Worm (Caenorhabditis elegans) whole organism, L2 larva: ENCODE results near the gene C11D2.3.

Experiments
- C34F6.9 ChIP-seq: fragments of 150-350 bp; optimal IDR thresholded peaks from 2 replicates; lab custom pipeline; 2014; ENCODE audit warnings: missing biosample characterization, missing genetic modification characterization
- Y55F3AM.14 ChIP-seq: fragments of 200-800 bp; sonication (Bioruptor generic); optimal IDR thresholded peaks from 2 replicates; lab custom pipeline; 2018; ENCODE audit warnings: mild to moderate bottlenecking, missing genetic modification characterization, missing compliant biosample characterization
- ama-1 ChIP-seq: fragments of 150-350 bp; optimal IDR thresholded peaks from 2 replicates; lab custom pipeline; 2018; ENCODE audit warnings: inconsistent platforms
- ceh-82 ChIP-seq: fragments of 150-350 bp; optimal IDR thresholded peaks from 2 replicates; lab custom pipeline; 2014; ENCODE audit warnings: missing biosample characterization, missing genetic modification characterization
- fos-1 ChIP-seq: fragments of 150-350 bp; optimal IDR thresholded peaks from 2 replicates; lab custom pipeline; 2014; ENCODE audit warnings: missing biosample characterization, missing genetic modification characterization
- mbf-1 ChIP-seq: sonication (generic microtip); optimal IDR thresholded peaks from 2 replicates; lab custom pipeline; 2017; ENCODE audit warnings: missing biosample characterization, missing genetic modification characterization
- nhr-10 ChIP-seq: sonication (generic microtip); optimal IDR thresholded peaks from 2 replicates; lab custom pipeline; 2017; ENCODE audit warnings: missing biosample characterization, missing genetic modification characterization
- sma-3 ChIP-seq: sonication (generic microtip); optimal IDR thresholded peaks from 2 replicates; lab custom pipeline; 2016; ENCODE audit warnings: missing genetic modification reagents, missing genetic modification characterization, missing compliant biosample characterization
- unc-62 ChIP-seq: fragments of 150-350 bp; optimal IDR thresholded peaks from 2 replicates; lab custom pipeline; 2014; ENCODE audit warnings: missing biosample characterization, missing genetic modification reagents, missing genetic modification characterization
- ztf-11 ChIP-seq: sonication (generic microtip); optimal IDR thresholded peaks from 2 replicates; lab custom pipeline; 2017; ENCODE audit warnings: missing biosample characterization, missing genetic modification characterization

ce11 chrIV:6177383-6177782 is 25.8 kb downstream of the C11D2.3 start:
- TF ChIP-seq Y55F3AM.14 (GFP tag; lab: Kevin White, UChicago), result no peak
- no peak for TF ChIP-seq C34F6.9 (tag; lab: Kevin White, UChicago)
- TF ChIP-seq ztf-11 (tag; lab: Kevin White, UChicago), result no peak
- no peak for TF ChIP-seq sma-3
- TF ChIP-seq ceh-82 (tag; lab: Kevin White, UChicago), result no peak
- no peak for TF ChIP-seq fos-1
- no peak for TF ChIP-seq nhr-10 (tag; lab: Kevin White, UChicago)
- TF ChIP-seq mbf-1, result no peak
- TF ChIP-seq unc-62 (GFP tag; lab: Kevin White, UChicago), result no peak
- TF ChIP-seq ama-1 (lab: Kevin White, UChicago), result no peak
